Fruit fly (Drosophila melanogaster) whole organism, embryonic: ENCODE data around the gene CG5191.

Experiments
- Awh ChIP-seq: fragments of 200-800 bp; sonication (Bioruptor generic); IDR thresholded peaks from 2 replicates; pipeline ENCODE4, ENCODE4 v1.3.6; 2022; ENCODE audit warnings: missing biosample characterization, missing genetic modification characterization
- CG10274 ChIP-seq: fragments of 200-800 bp; sonication (Bioruptor generic); optimal IDR thresholded peaks from 3 replicates; lab custom pipeline; 2017; ENCODE audit warnings: missing biosample characterization, mild to moderate bottlenecking, missing genetic modification characterization
- CG10321 ChIP-seq: fragments of 200-800 bp; sonication (Bioruptor generic); IDR thresholded peaks from 2 replicates; pipeline ENCODE4 v1.3.6; 2022; ENCODE audit warnings: missing biosample characterization, missing genetic modification characterization
- CG11696 ChIP-seq: fragments of 200-800 bp; sonication (Bioruptor generic); IDR thresholded peaks from 2 replicates; pipeline ENCODE4 v1.3.6; 2022; ENCODE audit warnings: missing biosample characterization, missing genetic modification characterization
- CG11723 ChIP-seq: fragments of 200-800 bp; sonication (Bioruptor generic); optimal IDR thresholded peaks from 2 replicates; lab custom pipeline; 2017; ENCODE audit warnings: missing biosample characterization, mild to moderate bottlenecking, missing genetic modification characterization
- CG12299 ChIP-seq: fragments of 200-800 bp; sonication (Bioruptor generic); optimal IDR thresholded peaks from 2 replicates; lab custom pipeline; 2018; ENCODE audit warnings: missing biosample characterization, mild to moderate bottlenecking, missing genetic modification characterization
- CG12744 ChIP-seq: fragments of 200-800 bp; sonication (Bioruptor generic); optimal IDR thresholded peaks from 2 replicates; lab custom pipeline; 2016; ENCODE audit warnings: missing biosample characterization, missing genetic modification characterization
- CG12769 ChIP-seq: fragments of 200-800 bp; sonication (Bioruptor generic); optimal IDR thresholded peaks from 2 replicates; lab custom pipeline; 2019; ENCODE audit warnings: missing biosample characterization, mild to moderate bottlenecking, missing genetic modification characterization, moderate library complexity
- CG16815 ChIP-seq: fragments of 200-800 bp; sonication (Bioruptor generic); optimal IDR thresholded peaks from 3 replicates; lab custom pipeline; 2017; ENCODE audit warnings: missing biosample characterization, mild to moderate bottlenecking, missing genetic modification characterization
- CG17186 ChIP-seq: fragments of 200-800 bp; sonication (Bioruptor generic); optimal IDR thresholded peaks from 3 replicates; lab custom pipeline; 2017; ENCODE audit warnings: missing biosample characterization, missing genetic modification reagents, missing genetic modification characterization
- CG2712 ChIP-seq: fragments of 200-800 bp; optimal IDR thresholded peaks from 3 replicates; lab custom pipeline; 2019; ENCODE audit warnings: missing biosample characterization, mild to moderate bottlenecking, missing genetic modification characterization, moderate library complexity
- CG3407 ChIP-seq: fragments of 200-800 bp; sonication (Bioruptor generic); optimal IDR thresholded peaks from 2 replicates; lab custom pipeline; 2018; ENCODE audit warnings: missing biosample characterization, mild to moderate bottlenecking, missing genetic modification characterization
- CG3726 ChIP-seq: fragments of 200-800 bp; sonication (Bioruptor generic); IDR thresholded peaks from 3 replicates; pipeline ENCODE4, ENCODE4 v1.3.6; 2022; ENCODE audit warnings: missing biosample characterization, missing genetic modification characterization
- CG4360 ChIP-seq: fragments of 200-800 bp; sonication (Bioruptor generic); IDR thresholded peaks from 2 replicates; pipeline ENCODE4 v1.3.6; 2022; ENCODE audit warnings: missing biosample characterization, missing genetic modification characterization
- CG6689 ChIP-seq: fragments of 200-800 bp; sonication (Bioruptor generic); IDR thresholded peaks from 2 replicates; pipeline ENCODE4 v1.3.6; 2022; ENCODE audit warnings: missing biosample characterization, missing genetic modification characterization
- CG9437 ChIP-seq: fragments of 200-800 bp; sonication (Bioruptor generic); optimal IDR thresholded peaks from 2 replicates; lab custom pipeline; 2018; ENCODE audit warnings: missing biosample characterization, mild to moderate bottlenecking, missing genetic modification characterization
- CG9609 ChIP-seq: fragments of 200-800 bp; sonication (Bioruptor generic); optimal IDR thresholded peaks from 3 replicates; lab custom pipeline; 2016; ENCODE audit warnings: missing biosample characterization, missing genetic modification characterization
- Chrac-16 ChIP-seq: fragments of 200-800 bp; sonication (Bioruptor generic); optimal IDR thresholded peaks from 3 replicates; lab custom pipeline; 2016; ENCODE audit warnings: missing biosample characterization, missing genetic modification characterization
- CoRest ChIP-seq: fragments of 200-800 bp; sonication (Bioruptor generic); optimal IDR thresholded peaks from 3 replicates; lab custom pipeline; 2018; ENCODE audit warnings: missing biosample characterization, mild to moderate bottlenecking, missing genetic modification characterization, moderate library complexity
- D19B ChIP-seq: fragments of 200-800 bp; sonication (Bioruptor generic); optimal IDR thresholded peaks from 2 replicates; lab custom pipeline; 2017; ENCODE audit warnings: missing biosample characterization, mild to moderate bottlenecking, missing genetic modification characterization
- Deaf1 ChIP-seq: fragments of 200-800 bp; optimal IDR thresholded peaks from 3 replicates; lab custom pipeline; 2019; ENCODE audit warnings: missing biosample characterization, mild to moderate bottlenecking, missing genetic modification characterization, moderate library complexity
- Dip2 ChIP-seq: fragments of 200-800 bp; sonication (Bioruptor generic); IDR thresholded peaks from 2 replicates; pipeline ENCODE4 v1.3.6; 2022; ENCODE audit warnings: missing biosample characterization, missing genetic modification characterization
- Doc2 ChIP-seq: fragments of 200-800 bp; sonication (Bioruptor generic); IDR thresholded peaks from 2 replicates; pipeline ENCODE4 v1.3.6; 2022; ENCODE audit warnings: missing biosample characterization, missing genetic modification characterization
- Eip74EF ChIP-seq, 2 experiments: fragments of 200-800 bp in 1 of 2; fragments of >200 bp in 1 of 2; sonication (Bioruptor generic) in 1 of 2; optimal IDR thresholded peaks; 2 replicates each; lab custom pipeline; 2017 to 2019; ENCODE audit warnings: missing biosample characterization in 2 of 2, missing genetic modification characterization in 2 of 2, mild to moderate bottlenecking in 1 of 2, moderate library complexity in 1 of 2
- Gsc ChIP-seq: fragments of 200-800 bp; sonication (Bioruptor generic); IDR thresholded peaks from 2 replicates; pipeline ENCODE4 v1.3.6; 2022; ENCODE audit warnings: missing biosample characterization, missing genetic modification characterization
- Hand ChIP-seq: fragments of 200-800 bp; sonication (Bioruptor generic); optimal IDR thresholded peaks from 2 replicates; lab custom pipeline; 2017; ENCODE audit warnings: mild to moderate bottlenecking, missing biosample characterization, missing genetic modification reagents, missing genetic modification characterization
- HmgZ ChIP-seq: fragments of 200-800 bp; sonication (Bioruptor generic); optimal IDR thresholded peaks from 2 replicates; lab custom pipeline; 2018; ENCODE audit warnings: missing biosample characterization, mild to moderate bottlenecking, missing genetic modification characterization
- Hr51 ChIP-seq, 2 experiments: fragments of 200-800 bp; sonication (Bioruptor generic); optimal IDR thresholded peaks; 2 replicates in 1 of 2; 3 replicates in 1 of 2; lab custom pipeline; 2016 to 2018; ENCODE audit warnings: missing biosample characterization in 2 of 2, missing genetic modification characterization in 2 of 2, mild to moderate bottlenecking in 1 of 2, moderate library complexity in 1 of 2
- Hsf ChIP-seq: fragments of 200-800 bp; sonication (Bioruptor generic); optimal IDR thresholded peaks from 3 replicates; lab custom pipeline; 2016; ENCODE audit warnings: missing biosample characterization, missing genetic modification characterization
- Lhr ChIP-seq: fragments of 200-800 bp; sonication (Bioruptor generic); optimal IDR thresholded peaks from 3 replicates; lab custom pipeline; 2017; ENCODE audit warnings: mild to moderate bottlenecking, missing biosample characterization, missing genetic modification reagents, missing genetic modification characterization
- MBD-R2 ChIP-seq: fragments of 200-800 bp; sonication (Bioruptor generic); IDR thresholded peaks from 2 replicates; pipeline ENCODE4 v1.3.6; 2022; ENCODE audit warnings: missing biosample characterization, missing genetic modification characterization
- YL-1 ChIP-seq: fragments of 200-800 bp; sonication (Bioruptor generic); optimal IDR thresholded peaks from 3 replicates; lab custom pipeline; 2017; ENCODE audit warnings: missing biosample characterization, mild to moderate bottlenecking, missing genetic modification characterization
- ab ChIP-seq: fragments of 200-800 bp; sonication (Bioruptor generic); optimal IDR thresholded peaks from 2 replicates; lab custom pipeline; 2016; ENCODE audit warnings: missing biosample characterization, missing genetic modification characterization
- aop ChIP-seq: fragments of 200-800 bp; sonication (Bioruptor generic); IDR thresholded peaks from 2 replicates; pipeline ENCODE4 v1.3.6; 2022; ENCODE audit warnings: missing biosample characterization, missing genetic modification characterization
- chn ChIP-seq: fragments of 200-800 bp; sonication (Bioruptor generic); optimal IDR thresholded peaks from 2 replicates; lab custom pipeline; 2016; ENCODE audit warnings: missing biosample characterization, missing genetic modification characterization
- croc ChIP-seq: fragments of 200-800 bp; sonication (Bioruptor generic); conservative IDR thresholded peaks from 3 replicates; pipeline ENCODE4 v1.3.6; 2022; ENCODE audit warnings: missing biosample characterization, missing genetic modification characterization
- dati ChIP-seq: fragments of 200-800 bp; sonication (Bioruptor generic); IDR thresholded peaks from 2 replicates; pipeline ENCODE4 v1.3.6; 2022; ENCODE audit warnings: missing biosample characterization, missing genetic modification characterization
- dysf ChIP-seq: fragments of 200-800 bp; sonication (Bioruptor generic); IDR thresholded peaks from 3 replicates; pipeline ENCODE4 v1.3.6; 2022; ENCODE audit warnings: missing biosample characterization, missing genetic modification characterization
- fd102C ChIP-seq: fragments of 200-800 bp; sonication (Bioruptor generic); optimal IDR thresholded peaks from 2 replicates; lab custom pipeline; 2018; ENCODE audit warnings: missing biosample characterization, mild to moderate bottlenecking, missing genetic modification characterization, moderate library complexity
- her ChIP-seq: fragments of 200-800 bp; sonication (Bioruptor generic); optimal IDR thresholded peaks from 2 replicates; lab custom pipeline; 2016; ENCODE audit warnings: missing biosample characterization, missing genetic modification characterization
- insv ChIP-seq, 2 experiments: fragments of 200-800 bp; sonication (Bioruptor generic); optimal IDR thresholded peaks; 3 replicates each; lab custom pipeline; 2016 to 2018; ENCODE audit warnings: missing biosample characterization in 2 of 2, missing genetic modification characterization in 2 of 2
- ken ChIP-seq: fragments of 200-800 bp; sonication (Bioruptor generic); IDR thresholded peaks from 3 replicates; pipeline ENCODE4 v1.3.6; 2022; ENCODE audit warnings: missing biosample characterization, missing genetic modification characterization
- kni ChIP-seq: fragments of 200-800 bp; sonication (Bioruptor generic); optimal IDR thresholded peaks from 3 replicates; lab custom pipeline; 2017; ENCODE audit warnings: mild to moderate bottlenecking, missing biosample characterization, missing genetic modification reagents, missing genetic modification characterization
- mld ChIP-seq: fragments of 200-800 bp; sonication (Bioruptor generic); IDR thresholded peaks from 3 replicates; pipeline ENCODE4 v1.3.6; 2022; ENCODE audit warnings: missing biosample characterization, missing genetic modification characterization; ENCODE audit not compliant: partially characterized antibody
- onecut ChIP-seq: fragments of 200-800 bp; sonication (Bioruptor generic); IDR thresholded peaks from 2 replicates; pipeline ENCODE4 v1.3.6; 2022; ENCODE audit warnings: missing biosample characterization, missing genetic modification characterization
- pros ChIP-seq: fragments of 200-800 bp; sonication (Bioruptor generic); optimal IDR thresholded peaks from 3 replicates; lab custom pipeline; 2019; ENCODE audit warnings: missing biosample characterization, mild to moderate bottlenecking, missing genetic modification characterization, moderate library complexity
- run ChIP-seq: fragments of 200-800 bp; sonication (Bioruptor generic); optimal IDR thresholded peaks from 3 replicates; lab custom pipeline; 2018; ENCODE audit warnings: missing biosample characterization, mild to moderate bottlenecking, missing genetic modification characterization
- tna ChIP-seq: fragments of 200-800 bp; sonication (Bioruptor generic); IDR thresholded peaks from 2 replicates; pipeline ENCODE4 v1.3.6; 2022; ENCODE audit warnings: missing biosample characterization, missing genetic modification characterization; ENCODE audit not compliant: partially characterized antibody
- unpg ChIP-seq: fragments of 200-800 bp; sonication (Bioruptor generic); optimal IDR thresholded peaks from 3 replicates; lab custom pipeline; 2018; ENCODE audit warnings: missing biosample characterization, mild to moderate bottlenecking, missing genetic modification characterization, moderate library complexity
- wor ChIP-seq: fragments of 200-800 bp; sonication (Bioruptor generic); IDR thresholded peaks from 2 replicates; pipeline ENCODE4 v1.3.6; 2022; ENCODE audit warnings: missing biosample characterization, missing genetic modification characterization
- z ChIP-seq: fragments of 200-800 bp; sonication (Bioruptor generic); IDR thresholded peaks from 3 replicates; pipeline ENCODE4 v1.3.6; 2022; ENCODE audit warnings: missing biosample characterization, missing genetic modification characterization
- zfh2 ChIP-seq: fragments of 200-800 bp; sonication (Bioruptor generic); optimal IDR thresholded peaks from 2 replicates; lab custom pipeline; 2016; ENCODE audit warnings: missing biosample characterization, missing genetic modification characterization

Gene CG5191

DNA sequence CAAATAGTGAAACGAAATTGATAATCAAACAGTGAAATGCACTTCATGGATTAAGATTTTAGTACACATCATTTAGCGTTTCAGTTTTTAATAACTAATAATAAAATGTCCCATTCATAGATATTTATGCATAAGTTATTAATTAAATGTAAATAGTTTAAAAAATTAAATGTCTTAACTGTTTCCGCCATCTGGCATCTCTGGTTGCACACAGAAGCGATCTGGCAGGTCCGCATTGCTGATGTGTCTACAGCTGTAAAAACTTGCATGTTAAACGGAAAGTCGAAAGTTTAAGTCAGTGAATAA lies 27.8 kb downstream of the CG5191 start, which contains the start of gene Srp72 (continued):
- TF ChIP-seq unpg (GFP tag; lab: Kevin White, UChicago) (peak; percentile 45), chn (GFP tag; lab: Kevin White, UChicago) (peak; percentile 45), Hand (GFP tag; lab: Kevin White, UChicago) (no peak), CG3407 (GFP tag; lab: Kevin White, UChicago) (no peak), CG16815 (GFP tag; lab: Kevin White, UChicago) (no peak), Eip74EF (GFP tag; optimal IDR thresholded peaks at IDR 0.05; lab: Kevin White, UChicago) (no peak), wor (GFP tag; lab: Robert Waterston, UW) (no peak), CG9437 (GFP tag; lab: Kevin White, UChicago) (peak; percentile 84), Dip2 (no peak), HmgZ (tag; lab: Kevin White, UChicago) (no peak), CG3726 (GFP tag; lab: Robert Waterston, UW) (no peak), CG12744 (GFP tag; lab: Kevin White, UChicago) (no peak), CG2712 (peak; percentile 65), fd102C (GFP tag; lab: Kevin White, UChicago) (no peak), ab (GFP tag; lab: Kevin White, UChicago) (no peak), mld (GFP tag; lab: Robert Waterston, UW) (no peak), CG11723 (GFP tag; lab: Kevin White, UChicago) (no peak), CG12769 (tag; lab: Kevin White, UChicago) (no peak), dysf (no peak), aop (GFP tag; lab: Robert Waterston, UW) (no peak), CG10321 (GFP tag; lab: Robert Waterston, UW) (no peak), her (GFP tag; lab: Kevin White, UChicago) (no peak), CG17186 (GFP tag; lab: Kevin White, UChicago) (peak; percentile 18), z (GFP tag; lab: Robert Waterston, UW) (no peak), Deaf1 (tag; lab: Kevin White, UChicago) (no peak), CoRest (tag; lab: Kevin White, UChicago) (peak; percentile 42), insv (GFP tag; optimal IDR thresholded peaks at IDR 0.05; lab: Kevin White, UChicago) (no peak), CG6689 (peak; percentile 50), ken (GFP tag; lab: Robert Waterston, UW) (peak; percentile 62), Doc2 (GFP tag; lab: Robert Waterston, UW) (no peak), Hsf (GFP tag; lab: Kevin White, UChicago) (peak; percentile 48), dati (no peak), CG10274 (GFP tag; lab: Kevin White, UChicago) (no peak), CG9609 (GFP tag; lab: Kevin White, UChicago) (no peak), YL-1 (peak; percentile 54), run (tag; lab: Kevin White, UChicago) (no peak), tna (GFP tag; lab: Robert Waterston, UW) (no peak), zfh2 (GFP tag; lab: Kevin White, UChicago) (peak; percentile 1), Lhr (GFP tag; lab: Kevin White, UChicago) (peak; percentile 26), pros (GFP tag; lab: Kevin White, UChicago) (no peak), onecut (GFP tag; lab: Robert Waterston, UW) (no peak), Hr51 (GFP tag; optimal IDR thresholded peaks at IDR 0.05; lab: Kevin White, UChicago) (peak; percentile 19 to 33), MBD-R2 (GFP tag; lab: Robert Waterston, UW) (peak; percentile 19; the same call in 1 of the 2 replicates), Chrac-16 (GFP tag; lab: Kevin White, UChicago) (peak; percentile 8), CG11696 (no peak), CG12299 (tag; lab: Kevin White, UChicago) (no peak), Gsc (GFP tag; lab: Robert Waterston, UW) (no peak), D19B (GFP tag; lab: Kevin White, UChicago) (no peak), kni (no peak), Awh (no peak), croc (GFP tag; lab: Robert Waterston, UW) (no peak), CG4360 (GFP tag; lab: Robert Waterston, UW) (no peak)
